2 worm cellular contexts compared by ENCODE assay signal in genomic region chrII:4049672-4050071, ce11.
TF ChIP-seq lines count a peak whose summit lies in the region.

No protein-coding gene starts in this region.

TF ChIP-seq in whole organism, L1 larva, 84 proteins besides CTCF, POLR2A, EP300 and RAD21 (continued from another document):
- TF ChIP-seq rnt-1 (tag; optimal IDR thresholded peaks at IDR 0.05; lab: Kevin White, UChicago): peak; percentile 18
- TF ChIP-seq snu-23 (GFP tag; optimal IDR thresholded peaks at IDR 0.05; lab: Kevin White, UChicago): peak; percentile 21
- TF ChIP-seq isw-1 (GFP tag; IDR thresholded peaks at IDR 0.05; lab: Robert Waterston, UW): peak; percentile 49; the same call in 1 of the 2 replicates
- peak; percentile 46 for TF ChIP-seq nhr-47 (tag; optimal IDR thresholded peaks at IDR 0.05; lab: Kevin White, UChicago)

TF ChIP-seq in whole organism, L4 larva, 104 proteins besides CTCF, POLR2A, EP300 and RAD21 (continued from another document):
- 0 out of 2 replicates have a peak, but pooled peaks have one; percentile 55 for TF ChIP-seq lin-29 (GFP tag; IDR thresholded peaks at IDR 0.05; lab: Robert Waterston, UW)
- peak; percentile 37 for TF ChIP-seq dpl-1 (GFP tag; optimal IDR thresholded peaks at IDR 0.05; lab: Kevin White, UChicago)
- TF ChIP-seq hlh-30 (tag; optimal IDR thresholded peaks at IDR 0.05; lab: Kevin White, UChicago; ENCODE audit: insufficient read depth): peak; percentile 26
- peak; percentile 52; the same call in 1 of the 2 replicates for TF ChIP-seq ceh-44 (GFP tag; IDR thresholded peaks at IDR 0.05; lab: Robert Waterston, UW)
- TF ChIP-seq zfp-3 (GFP tag; conservative IDR thresholded peaks at IDR 0.05; lab: Robert Waterston, UW): peak; percentile 60; the same call in 1 of the 2 replicates
- peak; percentile 46 for TF ChIP-seq hmg-1.1 (GFP tag; IDR thresholded peaks at IDR 0.05; lab: Robert Waterston, UW)
- TF ChIP-seq hlh-11 (tag; optimal IDR thresholded peaks at IDR 0.05; lab: Kevin White, UChicago): peak; percentile 35
- TF ChIP-seq tra-1 (GFP tag; IDR thresholded peaks at IDR 0.05; lab: Robert Waterston, UW): peak; percentile 57; the same call in 1 of the 2 replicates
- TF ChIP-seq dve-1 (tag; optimal IDR thresholded peaks at IDR 0.05; lab: Kevin White, UChicago; ENCODE audit: insufficient read depth): peak; percentile 11
TF ChIP-seq in whole organism, L4 larva: peak in this region for 28; not testable (repeated sequence) for 76.
